Worm (Caenorhabditis elegans): ENCODE data around the gene soap-1.

soap-1 gene

ce11 chrV:7164210-7164609, 50.5 kb downstream of the soap-1 start, which contains the start of gene srh-83:
srh-83 (plus strand) TSS chrV:7164510.
- TF ChIP-seq ceh-39 (tag; optimal IDR thresholded peaks at IDR 0.05) = no peak
- TF ChIP-seq pha-4 (tag; optimal IDR thresholded peaks at IDR 0.05) = no peak
- TF ChIP-seq zip-8 (tag; optimal IDR thresholded peaks at IDR 0.05) = no peak
- TF ChIP-seq ceh-43 (GFP tag; optimal IDR thresholded peaks at IDR 0.05) = no peak
- TF ChIP-seq nhr-28 (tag; optimal IDR thresholded peaks at IDR 0.05) = no peak
- TF ChIP-seq snpc-4 (tag; optimal IDR thresholded peaks at IDR 0.05) = no peak
- no peak for TF ChIP-seq flh-1 (GFP tag; optimal IDR thresholded peaks at IDR 0.05)

ce11 chrV:7163477-7164114, 51.1 kb downstream of the soap-1 start, which contains the start of gene ugt-41:
ugt-41 (minus strand) TSS chrV:7163595.
- TF ChIP-seq mls-2 (tag; optimal IDR thresholded peaks at IDR 0.05) (no peak), mep-1 (tag; optimal IDR thresholded peaks at IDR 0.05) (no peak), cnd-1 (tag; optimal IDR thresholded peaks at IDR 0.05) (no peak), bed-3 (GFP tag; optimal IDR thresholded peaks at IDR 0.05) (no peak), hlh-1 (tag; optimal IDR thresholded peaks at IDR 0.05) (no peak), nhr-12 (tag; optimal IDR thresholded peaks at IDR 0.05) (no peak), nhr-28 (tag; optimal IDR thresholded peaks at IDR 0.05) (no peak), unc-62 (GFP tag; optimal IDR thresholded peaks at IDR 0.05) (no peak)

- TF ChIP-seq ceh-83 (GFP tag; optimal IDR thresholded peaks at IDR 0.05) (no peak), mab-5 (tag; optimal IDR thresholded peaks at IDR 0.05) (no peak), sptf-1 (tag; optimal IDR thresholded peaks at IDR 0.05) (no peak), pha-4 (tag; optimal IDR thresholded peaks at IDR 0.05) (no peak), lsy-2 (tag; optimal IDR thresholded peaks at IDR 0.05) (no peak), nhr-237 (tag; optimal IDR thresholded peaks at IDR 0.05) (no peak), zip-8 (tag; optimal IDR thresholded peaks at IDR 0.05) (no peak)
These were observed 55.3 kb downstream of the soap-1 start, which contains the start of gene str-204 for ce11 chrV:7159391-7159790. str-204 (plus strand) TSS chrV:7159691.

ce11 chrV:7157089-7157488, 57.6 kb downstream of the soap-1 start, which contains the start of gene ugt-39:
ugt-39 (plus strand) TSS chrV:7157142.
- TF ChIP-seq bed-3 (GFP tag; optimal IDR thresholded peaks at IDR 0.05) = no peak
- no peak for TF ChIP-seq ceh-83 (GFP tag; optimal IDR thresholded peaks at IDR 0.05)
- TF ChIP-seq unc-120 (tag; optimal IDR thresholded peaks at IDR 0.05; ENCODE audit: poor library complexity, severe bottlenecking) = no peak

ce11 chrV:7156079-7156478, 58.6 kb downstream of the soap-1 start, which contains the start of gene F10D2.10:
F10D2.10 (minus strand) TSS chrV:7156179.
- TF ChIP-seq hlh-1 (tag; optimal IDR thresholded peaks at IDR 0.05) (peak; percentile 40), lin-13 (tag; optimal IDR thresholded peaks at IDR 0.05) (no peak)
